Fruit fly (Drosophila melanogaster): Measurements from ENCODE around the gene KFase.

DNA sequence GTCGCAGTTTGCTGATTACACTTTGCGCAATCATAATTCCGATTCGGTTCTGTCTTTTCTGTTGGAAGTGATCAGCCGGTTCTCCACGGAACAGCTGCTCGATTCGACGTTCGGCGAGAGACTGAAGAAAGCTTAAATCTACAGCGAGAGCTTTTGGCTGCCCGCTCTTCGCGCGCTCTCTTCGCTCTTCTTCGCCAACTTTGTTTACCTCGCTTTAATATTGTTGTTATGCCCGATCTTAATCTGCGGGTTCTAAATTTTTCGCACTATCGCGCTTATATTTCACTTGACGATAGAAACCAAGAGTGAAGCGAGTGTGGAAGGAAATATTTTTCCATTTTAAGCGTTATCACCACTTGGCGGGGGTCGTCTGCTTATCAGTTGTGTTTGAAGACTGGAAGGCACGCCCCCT, 5.9 kb upstream of the KFase start, which contains the start of gene CG9547:
- TF ChIP-seq pan (optimal IDR thresholded peaks at IDR 0.05) (no peak), CG8478 (optimal IDR thresholded peaks at IDR 0.05) (no peak), EcR (GFP tag; optimal IDR thresholded peaks at IDR 0.05) (no peak)
